Worm (Caenorhabditis elegans) whole organism, L4 larva: ENCODE results near the gene srx-38.

Experiments used
- Y75B8A.6 ChIP-seq: fragments of 200-800 bp; sonication (Bioruptor generic); IDR thresholded peaks from 2 replicates; pipeline ENCODE4 v1.3.6; 2022; ENCODE audit warnings: missing genetic modification reagents, missing genetic modification characterization, missing compliant biosample characterization
- attf-4 ChIP-seq: sonication (generic microtip); optimal IDR thresholded peaks from 3 replicates; lab custom pipeline; 2017; ENCODE audit warnings: missing biosample characterization, missing genetic modification characterization
- hlh-11 ChIP-seq: fragments of 200-800 bp; sonication (Bioruptor generic); optimal IDR thresholded peaks from 2 replicates; lab custom pipeline; 2018; ENCODE audit warnings: mild to moderate bottlenecking, missing genetic modification characterization, missing compliant biosample characterization
- jun-1 ChIP-seq: fragments of 150-350 bp; optimal IDR thresholded peaks from 2 replicates; lab custom pipeline; 2014; ENCODE audit warnings: missing biosample characterization, missing genetic modification reagents, missing genetic modification characterization
- lin-38 ChIP-seq: fragments of 200-800 bp; sonication (Bioruptor generic); IDR thresholded peaks from 2 replicates; pipeline ENCODE4 v1.3.6; 2022; ENCODE audit warnings: missing genetic modification reagents, missing genetic modification characterization, missing compliant biosample characterization
- madf-5 ChIP-seq, 2 experiments: fragments of 200-800 bp; sonication (Bioruptor generic); IDR thresholded peaks; 2 replicates each; pipeline ENCODE4 v1.3.6; 2022; ENCODE audit warnings: missing compliant biosample characterization in 2 of 2, missing genetic modification characterization in 2 of 2
- spr-3 ChIP-seq: fragments of 200-800 bp; sonication (Bioruptor generic); optimal IDR thresholded peaks from 2 replicates; lab custom pipeline; 2018; ENCODE audit warnings: mild to moderate bottlenecking, missing genetic modification characterization, missing compliant biosample characterization

The srx-38 gene

ce11 chrV:5104934-5105333, 50.5 kb downstream of the srx-38 start, which contains the start of gene srab-2:
TSS of gene srab-2 (minus strand) at chrV:5105034.
- TF ChIP-seq jun-1 (no peak), madf-5 (GFP tag; IDR thresholded peaks at IDR 0.05; lab: Robert Waterston, UW) (no peak), attf-4 (tag; lab: Kevin White, UChicago) (no peak), lin-38 (GFP tag; lab: Robert Waterston, UW) (no peak), hlh-11 (tag; lab: Kevin White, UChicago) (no peak), Y75B8A.6 (GFP tag; lab: Robert Waterston, UW) (no peak), spr-3 (GFP tag; lab: Kevin White, UChicago) (no peak)
